Worm (Caenorhabditis elegans) whole organism, young adult: ENCODE measurements around the gene dhgd-1.

Experiments
- B0336.3 ChIP-seq: fragments of 200-800 bp; sonication (Bioruptor generic); IDR thresholded peaks from 2 replicates; pipeline ENCODE4 v1.3.6; 2022; ENCODE audit warnings: missing genetic modification characterization, missing compliant biosample characterization
- D2030.7 ChIP-seq: fragments of 200-800 bp; sonication (Bioruptor generic); IDR thresholded peaks from 2 replicates; pipeline ENCODE4 v1.3.6; 2022; ENCODE audit warnings: missing genetic modification reagents, missing genetic modification characterization, missing compliant biosample characterization
- F49E8.2 ChIP-seq: sonication (generic microtip); optimal IDR thresholded peaks from 3 replicates; lab custom pipeline; 2017; ENCODE audit warnings: missing genetic modification characterization, mild to moderate bottlenecking, missing compliant biosample characterization, antibody characterized with exemption, moderate library complexity; ENCODE audit not compliant: insufficient read depth
- F55B11.4 ChIP-seq: sonication (generic microtip); optimal IDR thresholded peaks from 2 replicates; lab custom pipeline; 2016; ENCODE audit warnings: missing compliant biosample characterization, missing genetic modification characterization, borderline replicate concordance; ENCODE audit not compliant: insufficient read depth
- Y53G8AR.9 ChIP-seq: fragments of 200-800 bp; sonication (Bioruptor generic); conservative IDR thresholded peaks from 2 replicates; pipeline ENCODE4 v1.3.6; 2022; ENCODE audit warnings: missing genetic modification reagents, missing genetic modification characterization, missing compliant biosample characterization
- akir-1 ChIP-seq: fragments of 200-800 bp; sonication (Bioruptor generic); optimal IDR thresholded peaks from 2 replicates; lab custom pipeline; 2018; ENCODE audit warnings: mild to moderate bottlenecking, missing genetic modification characterization, moderate library complexity, missing compliant biosample characterization
- ama-1 ChIP-seq, 3 experiments: fragments of 150-350 bp in 1 of 3; sonication (generic microtip) in 2 of 3; optimal IDR thresholded peaks; 2 replicates each; lab custom pipeline; 2014 to 2018; ENCODE audit warnings: missing biosample characterization in 2 of 3, missing genetic modification characterization in 2 of 3, missing genetic modification reagents in 2 of 3
- aptf-3 ChIP-seq: fragments of 200-800 bp; sonication (Bioruptor generic); IDR thresholded peaks from 2 replicates; pipeline ENCODE4 v1.3.6; 2022; ENCODE audit warnings: missing genetic modification characterization, missing compliant biosample characterization
- athp-1 ChIP-seq: sonication (generic microtip); optimal IDR thresholded peaks from 2 replicates; lab custom pipeline; 2017; ENCODE audit warnings: mild to moderate bottlenecking, missing genetic modification characterization, missing compliant biosample characterization
- attf-3 ChIP-seq: fragments of 200-800 bp; sonication (Bioruptor generic); conservative IDR thresholded peaks from 2 replicates; pipeline ENCODE4 v1.3.6; 2022; ENCODE audit warnings: missing genetic modification reagents, missing genetic modification characterization, missing compliant biosample characterization
- cebp-1 ChIP-seq, 2 experiments: fragments of 200-800 bp in 1 of 2; sonication (Bioruptor generic) in 1 of 2; sonication (generic microtip) in 1 of 2; IDR thresholded peaks in 1 of 2; optimal IDR thresholded peaks in 1 of 2; 2 replicates each; pipeline versions ENCODE4 v1.3.6 to Lab custom; 2017 to 2022; ENCODE audit warnings: missing compliant biosample characterization in 2 of 2, missing genetic modification characterization in 2 of 2, mild to moderate bottlenecking in 1 of 2, missing genetic modification reagents in 1 of 2, moderate library complexity in 1 of 2
- ceh-40 ChIP-seq: fragments of 200-800 bp; sonication (Bioruptor generic); IDR thresholded peaks from 2 replicates; pipeline ENCODE4 v1.3.6; 2022; ENCODE audit warnings: missing genetic modification characterization, missing compliant biosample characterization
- ceh-58 ChIP-seq: fragments of 200-800 bp; sonication (Bioruptor generic); IDR thresholded peaks from 2 replicates; pipeline ENCODE4 v1.3.6; 2022; ENCODE audit warnings: missing genetic modification characterization, missing compliant biosample characterization
- dpff-1 ChIP-seq: sonication (generic microtip); optimal IDR thresholded peaks from 2 replicates; lab custom pipeline; 2017; ENCODE audit warnings: mild to moderate bottlenecking, missing genetic modification characterization, missing compliant biosample characterization
- dpl-1 ChIP-seq: fragments of 150-350 bp; optimal IDR thresholded peaks from 2 replicates; lab custom pipeline; 2014; ENCODE audit warnings: missing biosample characterization, missing genetic modification reagents, missing genetic modification characterization
- hmg-20 ChIP-seq: fragments of 200-800 bp; sonication (Bioruptor generic); IDR thresholded peaks from 2 replicates; pipeline ENCODE4 v1.3.6; 2022; ENCODE audit warnings: missing genetic modification reagents, missing genetic modification characterization, missing compliant biosample characterization
- let-607 ChIP-seq, 2 experiments: fragments of 200-800 bp in 1 of 2; sonication (Bioruptor generic) in 1 of 2; sonication (generic microtip) in 1 of 2; optimal IDR thresholded peaks; 2 replicates each; lab custom pipeline; 2016 to 2018; ENCODE audit warnings: mild to moderate bottlenecking in 2 of 2, missing compliant biosample characterization in 2 of 2, missing genetic modification characterization in 2 of 2, moderate library complexity in 2 of 2, missing genotype in 1 of 2
- lin-40 ChIP-seq: sonication (generic microtip); optimal IDR thresholded peaks from 2 replicates; lab custom pipeline; 2016; ENCODE audit warnings: missing genetic modification characterization, mild to moderate bottlenecking, missing compliant biosample characterization, missing genotype, missing genetic modification reagents
- lin-54 ChIP-seq: fragments of 200-800 bp; sonication (Bioruptor generic); optimal IDR thresholded peaks from 2 replicates; lab custom pipeline; 2018; ENCODE audit warnings: mild to moderate bottlenecking, missing genetic modification characterization, missing compliant biosample characterization
- lir-1 ChIP-seq: fragments of 200-800 bp; sonication (Bioruptor generic); conservative IDR thresholded peaks from 2 replicates; pipeline ENCODE4 v1.3.6; 2022; ENCODE audit warnings: missing genetic modification reagents, missing genetic modification characterization, missing compliant biosample characterization
- mxl-1 ChIP-seq: sonication (generic microtip); optimal IDR thresholded peaks from 2 replicates; lab custom pipeline; 2016; ENCODE audit warnings: missing genetic modification characterization, missing compliant biosample characterization
- nfya-1 ChIP-seq: sonication (generic microtip); optimal IDR thresholded peaks from 2 replicates; lab custom pipeline; 2017; ENCODE audit warnings: antibody characterized with exemption, missing compliant biosample characterization, missing genetic modification characterization, borderline replicate concordance; ENCODE audit not compliant: insufficient read depth
- nfya-2 ChIP-seq: fragments of 200-800 bp; sonication (Bioruptor generic); IDR thresholded peaks from 2 replicates; pipeline ENCODE4 v1.3.6; 2022; ENCODE audit warnings: missing genetic modification reagents, missing genetic modification characterization, missing compliant biosample characterization
- nfyb-1 ChIP-seq: fragments of 200-800 bp; sonication (Bioruptor generic); IDR thresholded peaks from 2 replicates; pipeline ENCODE4 v1.3.6; 2022; ENCODE audit warnings: missing genetic modification reagents, missing genetic modification characterization, missing compliant biosample characterization
- nhr-120 ChIP-seq: fragments of 200-800 bp; sonication (Bioruptor generic); IDR thresholded peaks from 2 replicates; pipeline ENCODE4 v1.3.6; 2022; ENCODE audit warnings: missing genetic modification characterization, missing compliant biosample characterization
- nhr-80 ChIP-seq: sonication (generic microtip); optimal IDR thresholded peaks from 2 replicates; lab custom pipeline; 2016; ENCODE audit warnings: missing genetic modification characterization, missing compliant biosample characterization
- snpc-4 ChIP-seq, 5 experiments: fragments of 150-350 bp in 1 of 5; sonication (generic microtip) in 4 of 5; optimal IDR thresholded peaks; 2 replicates each; lab custom pipeline; 2014 to 2018; ENCODE audit warnings: missing genetic modification characterization in 5 of 5, missing biosample characterization in 3 of 5, antibody characterized with exemption in 2 of 5, mild to moderate bottlenecking in 2 of 5, missing compliant biosample characterization in 2 of 5, missing genotype in 2 of 5, moderate library complexity in 2 of 5, missing genetic modification reagents in 1 of 5
- unc-130 ChIP-seq: sonication (generic microtip); optimal IDR thresholded peaks from 2 replicates; lab custom pipeline; 2016; ENCODE audit warnings: missing genetic modification reagents, missing genetic modification characterization, missing compliant biosample characterization
- xnd-1 ChIP-seq: sonication (generic microtip); optimal IDR thresholded peaks from 2 replicates; lab custom pipeline; 2016; ENCODE audit warnings: missing genotype, missing genetic modification reagents, missing genetic modification characterization, missing compliant biosample characterization
- ztf-26 ChIP-seq: sonication (generic microtip); optimal IDR thresholded peaks from 2 replicates; lab custom pipeline; 2017; ENCODE audit warnings: missing genetic modification characterization, missing compliant biosample characterization

The dhgd-1 gene

DNA sequence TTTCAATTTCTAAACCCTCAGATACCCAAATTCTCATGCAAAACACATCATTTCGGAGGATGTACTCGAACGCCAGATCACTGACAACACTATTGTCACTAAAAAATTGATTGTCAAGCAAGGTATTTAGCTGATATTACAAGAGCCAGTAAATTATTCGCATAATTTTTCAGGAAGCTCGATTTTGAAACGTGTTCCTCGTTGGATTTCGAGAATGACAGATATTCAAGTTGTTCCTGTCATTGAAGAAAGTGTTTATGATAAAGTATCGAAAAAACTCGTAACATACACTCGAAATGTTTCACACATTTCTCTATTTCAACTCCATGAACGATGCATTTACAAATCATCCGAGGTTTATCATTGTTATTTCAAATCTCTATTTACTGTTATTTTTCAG is 56.1 kb downstream of the dhgd-1 start:
- TF ChIP-seq unc-130 (GFP tag; lab: Kevin White, UChicago) = no peak
- no peak for TF ChIP-seq dpl-1
- no peak for TF ChIP-seq nhr-120
- TF ChIP-seq aptf-3 (GFP tag; lab: Robert Waterston, UW) = no peak
- TF ChIP-seq lir-1 = no peak
- TF ChIP-seq nfya-2 (GFP tag; lab: Robert Waterston, UW) = no peak
- no peak for TF ChIP-seq F55B11.4
- no peak for TF ChIP-seq lin-40
- no peak for TF ChIP-seq ztf-26 (tag; lab: Kevin White, UChicago)
- no peak for TF ChIP-seq F49E8.2 (tag; lab: Kevin White, UChicago)
- no peak for TF ChIP-seq ama-1 (optimal IDR thresholded peaks at IDR 0.05; lab: Kevin White, UChicago)
- no peak for TF ChIP-seq ama-1 (GFP tag; optimal IDR thresholded peaks at IDR 0.05; lab: Kevin White, UChicago)
- no peak for TF ChIP-seq nfya-1 (tag; lab: Kevin White, UChicago)
- no peak for TF ChIP-seq D2030.7 (GFP tag; lab: Robert Waterston, UW)
- no peak for TF ChIP-seq nfyb-1
- no peak for TF ChIP-seq ceh-58 (GFP tag; lab: Robert Waterston, UW)
- TF ChIP-seq hmg-20 (GFP tag; lab: Robert Waterston, UW) = no peak
- no peak for TF ChIP-seq attf-3 (GFP tag; lab: Robert Waterston, UW)
- TF ChIP-seq Y53G8AR.9 (GFP tag; lab: Robert Waterston, UW) = no peak
- TF ChIP-seq let-607 (tag; optimal IDR thresholded peaks at IDR 0.05; lab: Kevin White, UChicago) = no peak
- no peak for TF ChIP-seq snpc-4 (GFP tag; optimal IDR thresholded peaks at IDR 0.05; lab: Kevin White, UChicago)
- no peak for TF ChIP-seq snpc-4 (tag; optimal IDR thresholded peaks at IDR 0.05; lab: Kevin White, UChicago)
- TF ChIP-seq, all 124 proteins: peak for 0

DNA sequence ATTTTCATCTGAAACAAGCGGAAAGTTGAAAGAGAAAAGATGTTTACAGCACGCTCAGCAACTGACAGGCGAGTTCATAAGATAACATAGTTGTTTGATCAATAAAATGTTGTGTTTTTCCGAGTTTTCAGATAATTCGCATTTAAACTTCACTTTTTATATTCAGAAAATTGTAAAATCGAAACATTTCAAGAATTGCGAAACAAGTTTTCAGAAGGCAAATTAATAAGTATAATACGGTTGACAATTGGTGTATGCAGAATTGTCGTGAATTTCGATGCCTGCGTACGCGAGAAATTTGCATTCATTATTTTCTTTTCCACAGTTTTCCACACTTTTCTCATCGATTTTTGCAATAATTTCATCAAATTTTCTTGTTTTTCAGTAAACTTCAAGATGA is 56.6 kb downstream of the dhgd-1 start, which contains the start of the genes ooc-3 and B0334.4:
Gene ooc-3 (minus strand): TSS at position 15 of the 400 bp plus-strand sequence.
Gene B0334.4 (plus strand): TSS at position 386 of the 400 bp plus-strand sequence.
- TF ChIP-seq cebp-1 (GFP tag; IDR thresholded peaks at IDR 0.05; lab: Robert Waterston, UW) (peak; percentile 53; the same call in 1 of the 2 replicates), cebp-1 (tag; optimal IDR thresholded peaks at IDR 0.05; lab: Kevin White, UChicago) (peak; percentile 91), xnd-1 (tag; lab: Kevin White, UChicago) (no peak)

DNA sequence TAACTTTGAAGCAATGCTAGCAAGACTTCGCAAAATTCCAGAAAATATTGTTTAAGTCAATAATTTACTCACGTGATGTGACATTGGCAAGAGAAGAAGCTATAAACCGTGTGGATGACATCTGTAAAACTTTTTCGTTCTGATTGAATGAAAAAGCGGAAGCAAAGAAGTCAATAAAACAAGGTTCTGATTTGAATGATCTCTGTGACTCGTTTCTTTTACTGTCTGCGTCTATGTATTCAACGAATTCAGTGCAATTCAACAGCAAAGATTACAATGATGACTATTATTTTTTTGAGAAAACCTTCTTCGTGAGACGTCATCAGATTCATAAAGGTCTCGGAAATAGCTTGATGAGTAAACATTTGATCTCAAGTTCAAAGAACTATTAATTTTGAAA is 59.0 kb downstream of the dhgd-1 start, which contains the start of gene hacl-1:
Gene hacl-1 (minus strand): TSS at position 121 of the 400 bp plus-strand sequence.
- no peak for TF ChIP-seq ceh-40 (GFP tag; lab: Robert Waterston, UW)
- no peak for TF ChIP-seq athp-1
- peak; percentile 6 for TF ChIP-seq lin-54 (GFP tag; lab: Kevin White, UChicago)
- no peak for TF ChIP-seq B0336.3 (GFP tag; lab: Robert Waterston, UW)
- no peak for TF ChIP-seq nfya-1 (tag; lab: Kevin White, UChicago)
- 0 out of 2 replicates have a peak, but pooled peaks have one; percentile 15 for TF ChIP-seq nfyb-1
- TF ChIP-seq dpff-1 (tag; lab: Kevin White, UChicago) = no peak
- TF ChIP-seq nhr-80 (tag; lab: Kevin White, UChicago) = peak; percentile 21
- no peak for TF ChIP-seq mxl-1 (tag; lab: Kevin White, UChicago)
- TF ChIP-seq lin-40 = peak; percentile 9
- TF ChIP-seq akir-1 (GFP tag; lab: Kevin White, UChicago) = no peak
